Fruit fly (Drosophila melanogaster) whole organism, wandering third instar larva: ENCODE measurements around the gene dor.

Experiments used
- Abd-B ChIP-seq: fragments of >200 bp; optimal IDR thresholded peaks from 2 replicates; lab custom pipeline; 2017; ENCODE audit warnings: missing biosample characterization, missing genetic modification characterization
- CG32264 ChIP-seq: fragments of 200-800 bp; sonication (Bioruptor generic); optimal IDR thresholded peaks from 2 replicates; lab custom pipeline; 2016; ENCODE audit warnings: missing biosample characterization, missing genetic modification characterization
- CG9705 ChIP-seq: fragments of 200-800 bp; sonication (Bioruptor generic); optimal IDR thresholded peaks from 2 replicates; lab custom pipeline; 2018; ENCODE audit warnings: missing biosample characterization, mild to moderate bottlenecking, missing genetic modification characterization
- CrebA ChIP-seq: fragments of 200-800 bp; sonication (Bioruptor generic); optimal IDR thresholded peaks from 2 replicates; lab custom pipeline; 2016; ENCODE audit warnings: missing biosample characterization, mild to moderate bottlenecking, missing genetic modification characterization, borderline replicate concordance
- Dif ChIP-seq: fragments of 200-275, 200-300 bp; sonication (Bioruptor generic); optimal IDR thresholded peaks from 2 replicates; lab custom pipeline; 2018; ENCODE audit warnings: missing biosample characterization, missing genetic modification characterization; ENCODE audit not compliant: partially characterized antibody
- HLH106 ChIP-seq: fragments of 200-800 bp; optimal IDR thresholded peaks from 3 replicates; lab custom pipeline; 2019; ENCODE audit warnings: missing biosample characterization, mild to moderate bottlenecking, missing genetic modification characterization, moderate library complexity
- Hnf4 ChIP-seq: fragments of 200-800 bp; sonication (Bioruptor generic); optimal IDR thresholded peaks from 2 replicates; lab custom pipeline; 2016; ENCODE audit warnings: missing biosample characterization, mild to moderate bottlenecking, missing genetic modification characterization
- Hr83 ChIP-seq: fragments of 200-300 bp; sonication (Bioruptor generic); optimal IDR thresholded peaks from 2 replicates; lab custom pipeline; 2016; ENCODE audit warnings: missing biosample characterization, mild to moderate bottlenecking, missing genetic modification characterization, moderate library complexity; ENCODE audit not compliant: poor library complexity, severe bottlenecking
- Jra ChIP-seq: sonication (Bioruptor generic); optimal IDR thresholded peaks from 2 replicates; lab custom pipeline; 2016; ENCODE audit warnings: missing biosample characterization, missing genetic modification characterization
- Mio ChIP-seq: sonication (Bioruptor generic); optimal IDR thresholded peaks from 2 replicates; lab custom pipeline; 2016; ENCODE audit warnings: missing biosample characterization, missing genetic modification characterization
- Myc ChIP-seq: fragments of >200 bp; optimal IDR thresholded peaks from 2 replicates; lab custom pipeline; 2017
- OdsH ChIP-seq: fragments of 200-800 bp; sonication (Bioruptor generic); optimal IDR thresholded peaks from 2 replicates; lab custom pipeline; 2016; ENCODE audit warnings: missing biosample characterization, mild to moderate bottlenecking, missing genetic modification characterization
- Rel ChIP-seq, 2 experiments: fragments of 200-800 bp; sonication (Bioruptor generic) in 1 of 2; optimal IDR thresholded peaks; 2 replicates in 1 of 2; 3 replicates in 1 of 2; lab custom pipeline; 2016 to 2019; ENCODE audit warnings: mild to moderate bottlenecking in 2 of 2, missing biosample characterization in 2 of 2, missing genetic modification characterization in 2 of 2, moderate library complexity in 1 of 2
- Sp1 ChIP-seq: fragments of 200-800 bp; sonication (Bioruptor generic); optimal IDR thresholded peaks from 3 replicates; lab custom pipeline; 2019; ENCODE audit warnings: missing biosample characterization, mild to moderate bottlenecking, missing genetic modification characterization, moderate library complexity
- Vsx2 ChIP-seq: fragments of 200-300, 225-300 bp; sonication (Bioruptor generic); optimal IDR thresholded peaks from 2 replicates; lab custom pipeline; 2018; ENCODE audit warnings: missing biosample characterization, missing genetic modification characterization; ENCODE audit not compliant: partially characterized antibody
- br ChIP-seq: fragments of 200-800 bp; sonication (Bioruptor generic); optimal IDR thresholded peaks from 2 replicates; lab custom pipeline; 2016; ENCODE audit warnings: missing biosample characterization, missing genetic modification characterization
- brk ChIP-seq: fragments of 200-800 bp; sonication (Bioruptor generic); optimal IDR thresholded peaks from 2 replicates; lab custom pipeline; 2016; ENCODE audit warnings: missing biosample characterization, mild to moderate bottlenecking, missing genetic modification characterization
- dl ChIP-seq, 2 experiments: fragments of 175-275, 200-275 bp in 1 of 2; fragments of 200-275 bp in 1 of 2; sonication (Bioruptor generic); optimal IDR thresholded peaks; lab custom pipeline; 2018; ENCODE audit warnings: mild to moderate bottlenecking in 2 of 2, missing biosample characterization in 2 of 2, missing genetic modification characterization in 2 of 2, moderate library complexity in 2 of 2; ENCODE audit not compliant: partially characterized antibody in 2 of 2, insufficient read depth in 1 of 2
- ey ChIP-seq: fragments of 200-800 bp; sonication (Bioruptor generic); optimal IDR thresholded peaks from 2 replicates; lab custom pipeline; 2016; ENCODE audit warnings: missing biosample characterization, missing genetic modification characterization
- foxo ChIP-seq, 2 experiments: fragments of 200-800 bp; sonication (Bioruptor generic); optimal IDR thresholded peaks; 2 replicates in 1 of 2; 3 replicates in 1 of 2; lab custom pipeline; 2016 to 2017; ENCODE audit warnings: missing biosample characterization in 2 of 2, missing genetic modification characterization in 2 of 2
- fru ChIP-seq: fragments of 200-800 bp; sonication (Bioruptor generic); optimal IDR thresholded peaks from 3 replicates; lab custom pipeline; 2016; ENCODE audit warnings: missing biosample characterization, mild to moderate bottlenecking, missing genetic modification characterization
- h ChIP-seq: fragments of 200-800 bp; sonication (Bioruptor generic); optimal IDR thresholded peaks from 3 replicates; lab custom pipeline; 2016; ENCODE audit warnings: missing biosample characterization, mild to moderate bottlenecking, missing genetic modification characterization
- jim ChIP-seq: fragments of 175-275, 200-325 bp; sonication (Bioruptor generic); optimal IDR thresholded peaks from 2 replicates; lab custom pipeline; 2016; ENCODE audit warnings: missing biosample characterization, mild to moderate bottlenecking, missing genetic modification characterization
- lola ChIP-seq: fragments of >200 bp; optimal IDR thresholded peaks from 2 replicates; lab custom pipeline; 2017; ENCODE audit warnings: missing biosample characterization, missing genetic modification characterization
- pan ChIP-seq: fragments of >200 bp; optimal IDR thresholded peaks from 2 replicates; lab custom pipeline; 2017
- psq ChIP-seq: fragments of 200-800 bp; sonication (Bioruptor generic); optimal IDR thresholded peaks from 3 replicates; lab custom pipeline; 2017; ENCODE audit warnings: missing biosample characterization, mild to moderate bottlenecking, missing genetic modification characterization, moderate library complexity
- rgr ChIP-seq: fragments of 200-800 bp; sonication (Bioruptor generic); optimal IDR thresholded peaks from 3 replicates; lab custom pipeline; 2016; ENCODE audit warnings: missing biosample characterization, mild to moderate bottlenecking, missing genetic modification characterization
- sv ChIP-seq: fragments of 200-800 bp; sonication (Bioruptor generic); optimal IDR thresholded peaks from 3 replicates; lab custom pipeline; 2016; ENCODE audit warnings: missing biosample characterization, missing genetic modification characterization
- tai ChIP-seq: sonication (Bioruptor generic); optimal IDR thresholded peaks from 2 replicates; lab custom pipeline; 2016; ENCODE audit warnings: missing biosample characterization, missing genetic modification characterization
- woc ChIP-seq: sonication (Bioruptor generic); optimal IDR thresholded peaks from 2 replicates; lab custom pipeline; 2016; ENCODE audit warnings: missing biosample characterization, mild to moderate bottlenecking, missing genetic modification characterization

The dor gene

DNA sequence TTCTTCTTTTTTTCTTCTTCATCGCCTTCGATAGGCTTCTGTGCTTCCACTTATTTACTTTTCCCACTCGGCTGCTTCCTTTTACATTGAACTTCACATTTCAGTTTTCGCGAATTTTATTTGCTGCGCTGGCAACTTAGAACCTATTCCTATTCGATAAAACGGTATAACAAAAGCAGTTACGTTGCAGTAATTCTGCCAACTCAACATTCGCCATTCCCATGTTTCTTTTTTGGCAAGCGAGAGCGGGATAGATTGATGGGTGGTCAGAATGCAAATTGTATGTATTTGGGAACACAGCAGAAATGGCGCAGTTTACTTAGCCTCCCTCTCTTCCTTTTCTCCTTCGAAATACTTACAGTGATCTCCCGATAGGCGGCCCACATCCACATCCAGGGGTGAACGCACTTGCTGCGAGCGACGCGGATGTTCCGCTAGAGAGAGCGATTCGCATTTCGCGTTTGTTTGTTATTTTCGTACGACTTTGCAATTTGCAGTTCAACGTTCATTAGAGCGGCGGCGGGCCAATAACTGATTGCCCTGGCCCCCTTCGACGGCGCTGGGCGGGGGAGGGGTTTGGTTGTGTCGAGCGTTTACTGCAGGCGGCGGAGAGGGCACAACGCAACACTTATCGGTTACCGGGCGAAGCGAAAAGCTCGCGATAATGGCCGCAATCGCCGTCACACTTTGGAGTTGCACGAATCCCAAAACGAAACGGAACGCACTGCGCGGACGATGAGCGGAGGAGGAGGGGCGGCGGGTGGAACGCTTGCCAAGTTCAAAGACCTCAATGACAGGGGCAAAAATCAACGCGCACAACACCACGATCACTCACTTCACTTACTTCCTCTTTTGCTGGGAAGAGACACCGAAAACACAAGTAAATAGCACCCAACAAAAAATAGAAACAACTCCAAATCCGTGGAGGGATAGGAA lies 46.9 kb upstream of the dor start (continued):
- TF ChIP-seq Abd-B: no peak
- TF ChIP-seq ey (GFP tag; lab: Kevin White, UChicago): no peak
- TF ChIP-seq sv (GFP tag; lab: Kevin White, UChicago): no peak
- peak; percentile 9 for TF ChIP-seq Sp1

- TF ChIP-seq Rel (GFP tag; optimal IDR thresholded peaks at IDR 0.05; lab: Kevin White, UChicago): no peak
- peak; percentile 44 for TF ChIP-seq Rel (tag; optimal IDR thresholded peaks at IDR 0.05; lab: Kevin White, UChicago)
- no peak for TF ChIP-seq Hr83
- TF ChIP-seq Dif (GFP tag; lab: Kevin White, UChicago): peak; percentile 39
- no peak for TF ChIP-seq Vsx2 (GFP tag; lab: Kevin White, UChicago)
- TF ChIP-seq sv (GFP tag; lab: Kevin White, UChicago): peak; percentile 74
- peak in 1 of 2 experiments; percentile 46 for TF ChIP-seq dl (GFP tag; optimal IDR thresholded peaks at IDR 0.05; lab: Kevin White, UChicago; ENCODE audit: insufficient read depth in 1 of 2, partially characterized antibody in 2 of 2)
Observed at dm6 chrX:1618727-1619581, 45.9 kb upstream of the dor start.

dm6 chrX:1619699-1620309 lies 45.0 kb upstream of the dor start:
- peak in 1 of 2 experiments; percentile 33 for TF ChIP-seq dl (GFP tag; optimal IDR thresholded peaks at IDR 0.05; lab: Kevin White, UChicago; ENCODE audit: insufficient read depth in 1 of 2, partially characterized antibody in 2 of 2)
- TF ChIP-seq woc (GFP tag; lab: Kevin White, UChicago): no peak
- no peak for TF ChIP-seq CG9705 (GFP tag; lab: Kevin White, UChicago)
- no peak for TF ChIP-seq Sp1
- peak; percentile 28 for TF ChIP-seq h (GFP tag; lab: Kevin White, UChicago)
- TF ChIP-seq jim (GFP tag; lab: Kevin White, UChicago): no peak

DNA sequence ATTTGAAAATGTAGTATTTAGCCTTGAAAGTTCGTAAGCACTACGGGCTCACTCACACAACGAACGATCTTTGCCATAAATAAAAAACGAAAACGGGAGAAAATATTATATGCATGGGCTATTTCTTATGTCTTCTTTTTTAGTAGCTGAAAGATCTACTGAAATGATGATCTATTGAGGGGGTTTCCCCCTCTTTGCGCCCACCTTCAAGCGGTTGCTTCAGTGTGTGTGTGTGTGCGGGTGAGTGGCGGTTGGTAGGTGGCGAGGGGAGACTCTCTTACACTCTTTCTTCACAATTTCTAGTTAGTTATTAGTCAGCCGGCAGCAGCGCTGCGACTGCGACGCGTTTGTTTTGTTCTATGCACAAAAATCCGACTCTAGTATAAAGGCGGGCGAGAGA lies 43.5 kb upstream of the dor start:
- TF ChIP-seq Rel (GFP tag; optimal IDR thresholded peaks at IDR 0.05; lab: Kevin White, UChicago): no peak
- peak; percentile 94 for TF ChIP-seq Rel (tag; optimal IDR thresholded peaks at IDR 0.05; lab: Kevin White, UChicago)
- no peak for TF ChIP-seq Myc

DNA sequence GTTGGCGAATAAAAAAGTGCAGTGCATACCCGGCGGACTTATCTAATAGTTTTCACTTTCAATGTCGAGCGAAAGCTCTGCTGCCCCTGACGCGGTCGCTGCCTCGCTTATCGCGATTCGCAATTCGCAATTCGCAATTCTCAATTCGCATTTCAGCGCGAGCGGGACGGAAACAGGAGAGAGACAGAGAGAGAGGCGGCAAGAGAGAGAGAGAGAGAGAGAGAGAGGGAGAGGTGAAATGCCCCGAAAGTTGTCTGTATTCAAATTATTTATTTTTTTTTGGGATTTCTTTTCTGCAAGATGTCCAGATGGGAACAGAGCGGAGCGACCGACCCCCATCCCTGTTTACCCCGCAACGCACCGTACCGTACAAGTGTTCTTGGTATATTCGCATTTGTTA lies 41.7 kb upstream of the dor start:
- TF ChIP-seq sv (GFP tag; lab: Kevin White, UChicago): no peak
- TF ChIP-seq psq (GFP tag; lab: Kevin White, UChicago): peak; percentile 61
- TF ChIP-seq brk: peak; percentile 1
- no peak for TF ChIP-seq CG32264 (GFP tag; lab: Kevin White, UChicago)
- TF ChIP-seq Rel (GFP tag; optimal IDR thresholded peaks at IDR 0.05; lab: Kevin White, UChicago): no peak
- peak; percentile 57 for TF ChIP-seq Rel (tag; optimal IDR thresholded peaks at IDR 0.05; lab: Kevin White, UChicago)
- TF ChIP-seq foxo (GFP tag; optimal IDR thresholded peaks at IDR 0.05; lab: Kevin White, UChicago): peak in 1 of 2 experiments; percentile 27
- TF ChIP-seq dl (GFP tag; optimal IDR thresholded peaks at IDR 0.05; lab: Kevin White, UChicago; ENCODE audit: insufficient read depth in 1 of 2, partially characterized antibody in 2 of 2): peak in 1 of 2 experiments; percentile 22
- TF ChIP-seq Dif (GFP tag; lab: Kevin White, UChicago): peak; percentile 67
- peak; percentile 30 for TF ChIP-seq rgr (GFP tag; lab: Kevin White, UChicago)

DNA sequence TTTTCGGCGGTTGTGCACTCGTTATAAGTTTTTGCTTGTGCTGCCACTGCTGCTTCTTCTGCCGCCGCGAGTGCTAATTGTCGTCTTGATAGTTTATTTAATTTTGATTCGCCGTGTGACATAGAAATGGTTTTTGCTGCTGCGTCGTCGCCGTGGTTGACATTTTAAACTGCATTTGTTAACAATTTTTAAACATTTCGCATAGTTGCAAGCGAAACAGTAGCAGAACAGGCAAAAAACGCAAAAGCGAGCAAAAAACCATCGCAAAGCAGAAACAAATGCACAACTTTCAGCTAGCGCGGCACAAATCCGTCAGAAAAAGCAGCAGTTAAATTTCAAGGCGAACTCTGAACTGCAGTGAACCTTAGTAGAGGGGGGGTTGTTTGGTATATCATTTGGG lies 41.2 kb upstream of the dor start:
- TF ChIP-seq tai (GFP tag; lab: Kevin White, UChicago) (no peak), foxo (GFP tag; optimal IDR thresholded peaks at IDR 0.05; lab: Kevin White, UChicago) (no peak), woc (GFP tag; lab: Kevin White, UChicago) (no peak), Hnf4 (GFP tag; lab: Kevin White, UChicago) (no peak), br (GFP tag; lab: Kevin White, UChicago) (no peak), OdsH (no peak), pan (lab: Kevin White, UChicago) (no peak), Rel (GFP tag; optimal IDR thresholded peaks at IDR 0.05; lab: Kevin White, UChicago) (no peak), Rel (tag; optimal IDR thresholded peaks at IDR 0.05; lab: Kevin White, UChicago) (no peak), jim (GFP tag; lab: Kevin White, UChicago) (no peak), Mio (no peak), Jra (GFP tag; lab: Kevin White, UChicago) (no peak), CrebA (no peak), sv (GFP tag; lab: Kevin White, UChicago) (no peak), Hr83 (no peak), CG32264 (GFP tag; lab: Kevin White, UChicago) (no peak), HLH106 (tag; lab: Kevin White, UChicago) (no peak), fru (GFP tag; lab: Kevin White, UChicago) (no peak), lola (GFP tag; lab: Kevin White, UChicago) (no peak), Abd-B (no peak), Sp1 (no peak)
